Worm (Caenorhabditis elegans): ENCODE results near the gene T19H12.12.

DNA sequence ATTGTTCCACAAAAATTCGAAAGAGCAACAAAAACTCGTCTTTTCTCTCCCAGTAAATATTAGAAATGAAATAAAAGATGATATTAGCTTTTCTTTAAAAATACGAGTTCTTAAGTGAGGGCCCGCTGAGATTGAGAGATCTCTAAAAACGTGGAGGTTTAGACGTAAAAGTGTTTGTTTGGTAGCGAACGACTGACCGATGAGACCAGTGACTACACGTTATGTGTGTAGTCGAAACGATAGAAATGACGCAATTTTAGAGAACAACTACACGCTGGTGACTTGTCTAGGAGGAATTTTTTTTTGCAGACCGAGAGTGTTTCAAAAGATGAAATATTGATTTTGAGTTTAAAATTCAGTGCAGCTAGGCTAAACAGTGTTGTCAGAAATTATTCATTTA lies 21.9 kb upstream of the T19H12.12 start, which contains the start of gene C37H5.13:
- TF ChIP-seq egl-27 (tag; optimal IDR thresholded peaks at IDR 0.05) (no peak), alr-1 (tag; optimal IDR thresholded peaks at IDR 0.05) (no peak), nhr-12 (tag; optimal IDR thresholded peaks at IDR 0.05) (no peak), nhr-10 (tag; optimal IDR thresholded peaks at IDR 0.05) (no peak), lin-13 (GFP tag; optimal IDR thresholded peaks at IDR 0.05) (no peak), skn-1 (tag; optimal IDR thresholded peaks at IDR 0.05) (no peak), peb-1 (tag; optimal IDR thresholded peaks at IDR 0.05) (no peak), nhr-237 (tag; optimal IDR thresholded peaks at IDR 0.05) (no peak), sma-3 (GFP tag; optimal IDR thresholded peaks at IDR 0.05) (no peak), mdl-1 (tag; optimal IDR thresholded peaks at IDR 0.05) (no peak)
